Worm (Caenorhabditis elegans) whole organism, L4 larva: ENCODE data around the gene faxc-1.

Experiments
- R02D3.7 ChIP-seq: fragments of 150-350 bp; sonication (generic microtip); optimal IDR thresholded peaks from 3 replicates; lab custom pipeline; 2014; ENCODE audit warnings: missing biosample characterization, missing genetic modification characterization
- aha-1 ChIP-seq: fragments of 150-350 bp; peaks from one replicate; lab custom pipeline; 2014; ENCODE audit warnings: missing biosample characterization, missing genetic modification characterization
- aly-2 ChIP-seq: sonication (generic microtip); optimal IDR thresholded peaks from 2 replicates; lab custom pipeline; 2018; ENCODE audit warnings: missing biosample characterization, missing genetic modification characterization
- ama-1 ChIP-seq: fragments of 150-350 bp; optimal IDR thresholded peaks from 2 replicates; lab custom pipeline; 2014; ENCODE audit warnings: inconsistent platforms, mixed read lengths
- ceh-82 ChIP-seq: sonication (generic microtip); optimal IDR thresholded peaks from 2 replicates; lab custom pipeline; 2017; ENCODE audit warnings: missing biosample characterization, missing genetic modification characterization
- daf-19 ChIP-seq: fragments of 200-800 bp; sonication (Bioruptor generic); conservative IDR thresholded peaks from 2 replicates; pipeline ENCODE4 v1.3.6; 2022; ENCODE audit warnings: missing genetic modification characterization, missing compliant biosample characterization
- egl-27 ChIP-seq: sonication (generic microtip); optimal IDR thresholded peaks from 3 replicates; lab custom pipeline; 2017; ENCODE audit warnings: missing biosample characterization, missing genetic modification reagents, missing genetic modification characterization
- lir-3 ChIP-seq: sonication (generic microtip); optimal IDR thresholded peaks from 2 replicates; lab custom pipeline; 2016; ENCODE audit warnings: mild to moderate bottlenecking, missing genetic modification characterization, missing compliant biosample characterization
- nhr-102 ChIP-seq: sonication (generic microtip); optimal IDR thresholded peaks from 2 replicates; lab custom pipeline; 2016; ENCODE audit warnings: mild to moderate bottlenecking, missing genetic modification characterization, moderate library complexity, missing compliant biosample characterization
- nhr-42 ChIP-seq: fragments of 200-800 bp; sonication (Bioruptor generic); IDR thresholded peaks from 2 replicates; pipeline ENCODE4 v1.3.6; 2022; ENCODE audit warnings: missing genetic modification characterization, missing compliant biosample characterization
- pqm-1 ChIP-seq: sonication (generic microtip); optimal IDR thresholded peaks from 2 replicates; lab custom pipeline; 2017; ENCODE audit warnings: missing biosample characterization, missing genetic modification characterization
- snpc-1.2 ChIP-seq: fragments of 200-800 bp; sonication (Bioruptor generic); IDR thresholded peaks from 2 replicates; pipeline ENCODE4 v1.3.6; 2022; ENCODE audit warnings: missing genetic modification reagents, missing genetic modification characterization, missing compliant biosample characterization
- vab-7 ChIP-seq: fragments of 200-800 bp; sonication (Bioruptor generic); IDR thresholded peaks from 2 replicates; pipeline ENCODE4 v1.3.6; 2022; ENCODE audit warnings: missing genetic modification reagents, missing genetic modification characterization, missing compliant biosample characterization

ce11 chrII:12289085-12289484, 25.1 kb downstream of the faxc-1 start, which contains the start of gene Y57A10A.31:
- TF ChIP-seq lir-3 (tag; lab: Kevin White, UChicago) = no peak
- no peak for TF ChIP-seq R02D3.7 (tag; lab: Kevin White, UChicago)
- TF ChIP-seq daf-19 (GFP tag; lab: Robert Waterston, UW) = no peak
- no peak for TF ChIP-seq ceh-82 (tag; lab: Kevin White, UChicago)
- TF ChIP-seq nhr-102 (tag; lab: Kevin White, UChicago) = no peak
- TF ChIP-seq ama-1 (lab: Kevin White, UChicago) = no peak
- TF ChIP-seq egl-27 (tag; lab: Kevin White, UChicago) = no peak
- TF ChIP-seq aha-1 = no peak
- no peak for TF ChIP-seq aly-2 (tag; lab: Kevin White, UChicago)
- TF ChIP-seq snpc-1.2 (GFP tag; lab: Robert Waterston, UW) = no peak
- no peak for TF ChIP-seq pqm-1 (tag; lab: Kevin White, UChicago)
- TF ChIP-seq nhr-42 = no peak
- no peak for TF ChIP-seq vab-7 (GFP tag; lab: Robert Waterston, UW)
